Fruit fly (Drosophila melanogaster) whole organism, prepupa: ENCODE results near the gene Gr93d.

Experiments used
- CG10631 ChIP-seq: fragments of 200-800 bp; sonication (Bioruptor generic); optimal IDR thresholded peaks from 2 replicates; lab custom pipeline; 2016; ENCODE audit warnings: missing biosample characterization, missing genetic modification characterization
- CG10669 ChIP-seq: fragments of 200-800 bp; sonication (Bioruptor generic); optimal IDR thresholded peaks from 3 replicates; lab custom pipeline; 2018; ENCODE audit warnings: missing biosample characterization, mild to moderate bottlenecking, missing genetic modification characterization, moderate library complexity
- CG11294 ChIP-seq: fragments of 200-800 bp; sonication (Bioruptor generic); IDR thresholded peaks from 2 replicates; pipeline ENCODE4 v1.3.6; 2022; ENCODE audit warnings: missing biosample characterization, missing genetic modification characterization
- CG11902 ChIP-seq: fragments of 200-800 bp; sonication (Bioruptor generic); optimal IDR thresholded peaks from 3 replicates; lab custom pipeline; 2016; ENCODE audit warnings: missing biosample characterization, missing genetic modification characterization
- CG1621 ChIP-seq: fragments of 200-800 bp; sonication (Bioruptor generic); optimal IDR thresholded peaks from 3 replicates; lab custom pipeline; 2018; ENCODE audit warnings: missing biosample characterization, mild to moderate bottlenecking, missing genetic modification characterization
- CG16779 ChIP-seq: fragments of 200-800 bp; sonication (Bioruptor generic); optimal IDR thresholded peaks from 3 replicates; lab custom pipeline; 2017; ENCODE audit warnings: missing biosample characterization, mild to moderate bottlenecking, missing genetic modification characterization
- CG3032 ChIP-seq: fragments of 200-800 bp; optimal IDR thresholded peaks from 2 replicates; lab custom pipeline; 2019; ENCODE audit warnings: missing biosample characterization, mild to moderate bottlenecking, missing genetic modification characterization, moderate library complexity
- CG31627 ChIP-seq: fragments of 200-800 bp; sonication (Bioruptor generic); optimal IDR thresholded peaks from 3 replicates; lab custom pipeline; 2016; ENCODE audit warnings: missing biosample characterization, missing genetic modification characterization
- CG34406 ChIP-seq: fragments of 200-800 bp; sonication (Bioruptor generic); optimal IDR thresholded peaks from 3 replicates; lab custom pipeline; 2016; ENCODE audit warnings: missing biosample characterization, missing genetic modification characterization
- CG3919 ChIP-seq: fragments of 200-800 bp; sonication (Bioruptor generic); optimal IDR thresholded peaks from 3 replicates; lab custom pipeline; 2016; ENCODE audit warnings: missing biosample characterization, missing genetic modification characterization
- CG4318 ChIP-seq: fragments of 200-800 bp; sonication (Bioruptor generic); optimal IDR thresholded peaks from 3 replicates; lab custom pipeline; 2017; ENCODE audit warnings: missing biosample characterization, mild to moderate bottlenecking, missing genetic modification characterization
- CG6163 ChIP-seq: fragments of 200-800 bp; sonication (Bioruptor generic); IDR thresholded peaks from 3 replicates; pipeline ENCODE4 v1.3.6; 2022; ENCODE audit warnings: missing biosample characterization, missing genetic modification characterization
- CG6792 ChIP-seq: fragments of 200-800 bp; sonication (Bioruptor generic); optimal IDR thresholded peaks from 3 replicates; lab custom pipeline; 2016; ENCODE audit warnings: missing biosample characterization, missing genetic modification characterization
- CG6808 ChIP-seq: fragments of 200-800 bp; sonication (Bioruptor generic); optimal IDR thresholded peaks from 3 replicates; lab custom pipeline; 2017; ENCODE audit warnings: missing biosample characterization, missing genetic modification characterization, mild to moderate bottlenecking, moderate library complexity, missing genetic modification reagents
- CG6854 ChIP-seq: fragments of 200-800 bp; sonication (Bioruptor generic); optimal IDR thresholded peaks from 2 replicates; lab custom pipeline; 2017; ENCODE audit warnings: missing biosample characterization, mild to moderate bottlenecking, missing genetic modification characterization
- CG8119 ChIP-seq: fragments of 200-800 bp; sonication (Bioruptor generic); IDR thresholded peaks from 3 replicates; pipeline ENCODE4 v1.3.6; 2022; ENCODE audit warnings: missing biosample characterization, missing genetic modification characterization
- CG8632 ChIP-seq: fragments of 200-800 bp; sonication (Bioruptor generic); optimal IDR thresholded peaks from 3 replicates; lab custom pipeline; 2016; ENCODE audit warnings: missing biosample characterization, missing genetic modification characterization
- Eip75B ChIP-seq: fragments of 200-800 bp; sonication (Bioruptor generic); optimal IDR thresholded peaks from 3 replicates; lab custom pipeline; 2016; ENCODE audit warnings: missing biosample characterization, missing genetic modification characterization
- Eip78C ChIP-seq: fragments of 200-800 bp; sonication (Bioruptor generic); peaks from one replicate; lab custom pipeline; 2016; ENCODE audit warnings: missing biosample characterization, missing genetic modification characterization
- Eip93F ChIP-seq: fragments of 200-800 bp; sonication (Bioruptor generic); optimal IDR thresholded peaks from 2 replicates; lab custom pipeline; 2016; ENCODE audit warnings: missing biosample characterization, mild to moderate bottlenecking, missing genetic modification characterization
- Ets96B ChIP-seq: fragments of 200-800 bp; optimal IDR thresholded peaks from 2 replicates; lab custom pipeline; 2019; ENCODE audit warnings: missing biosample characterization, mild to moderate bottlenecking, missing genetic modification characterization, moderate library complexity
- Hr38 ChIP-seq: sonication (Bioruptor generic); optimal IDR thresholded peaks from 2 replicates; lab custom pipeline; 2016; ENCODE audit warnings: missing biosample characterization, missing genetic modification characterization
- Hr39 ChIP-seq: fragments of 200-800 bp; sonication (Bioruptor generic); optimal IDR thresholded peaks from 2 replicates; lab custom pipeline; 2016; ENCODE audit warnings: missing biosample characterization, missing genetic modification characterization
- Hr4 ChIP-seq: fragments of 200-800 bp; sonication (Bioruptor generic); optimal IDR thresholded peaks from 3 replicates; lab custom pipeline; 2016; ENCODE audit warnings: missing biosample characterization, missing genetic modification characterization
- Met ChIP-seq: fragments of 200-800 bp; sonication (Bioruptor generic); optimal IDR thresholded peaks from 3 replicates; lab custom pipeline; 2016; ENCODE audit warnings: missing biosample characterization, missing genetic modification characterization
- OdsH ChIP-seq: fragments of 200-800 bp; sonication (Bioruptor generic); optimal IDR thresholded peaks from 3 replicates; lab custom pipeline; 2016; ENCODE audit warnings: missing biosample characterization, missing genetic modification characterization
- Smox ChIP-seq: fragments of 200-800 bp; sonication (Bioruptor generic); optimal IDR thresholded peaks from 3 replicates; lab custom pipeline; 2016; ENCODE audit warnings: missing biosample characterization, missing genetic modification characterization
- Sox102F ChIP-seq: fragments of 200-800 bp; sonication (Bioruptor generic); optimal IDR thresholded peaks from 2 replicates; lab custom pipeline; 2016; ENCODE audit warnings: missing biosample characterization, mild to moderate bottlenecking, missing genetic modification characterization
- Sox14 ChIP-seq: fragments of 200-800 bp; sonication (Bioruptor generic); optimal IDR thresholded peaks from 3 replicates; lab custom pipeline; 2016; ENCODE audit warnings: missing biosample characterization, missing genetic modification characterization
- achi ChIP-seq: fragments of 200-800 bp; sonication (Bioruptor generic); optimal IDR thresholded peaks from 3 replicates; lab custom pipeline; 2016; ENCODE audit warnings: missing biosample characterization, missing genetic modification characterization
- acj6 ChIP-seq: fragments of 200-800 bp; sonication (Bioruptor generic); optimal IDR thresholded peaks from 3 replicates; lab custom pipeline; 2016; ENCODE audit warnings: missing biosample characterization, missing genetic modification characterization
- cyc ChIP-seq: fragments of 200-800 bp; sonication (Bioruptor generic); optimal IDR thresholded peaks from 3 replicates; lab custom pipeline; 2016; ENCODE audit warnings: missing biosample characterization, missing genetic modification characterization
- dsx ChIP-seq: fragments of 200-800 bp; optimal IDR thresholded peaks from 3 replicates; lab custom pipeline; 2019; ENCODE audit warnings: missing biosample characterization, mild to moderate bottlenecking, missing genetic modification characterization, moderate library complexity; ENCODE audit not compliant: poor library complexity, severe bottlenecking
- eg ChIP-seq: fragments of 200-800 bp; sonication (Bioruptor generic); IDR thresholded peaks from 3 replicates; pipeline ENCODE4 v1.3.6; 2022; ENCODE audit warnings: missing biosample characterization, missing genetic modification characterization
- esn ChIP-seq: fragments of 200-800 bp; sonication (Bioruptor generic); optimal IDR thresholded peaks from 2 replicates; lab custom pipeline; 2016; ENCODE audit warnings: missing biosample characterization, mild to moderate bottlenecking, missing genetic modification characterization, moderate library complexity
- fd59A ChIP-seq: fragments of 200-800 bp; sonication (Bioruptor generic); optimal IDR thresholded peaks from 2 replicates; lab custom pipeline; 2017; ENCODE audit warnings: missing biosample characterization, mild to moderate bottlenecking, missing genetic modification characterization, missing genetic modification reagents
- fkh ChIP-seq: fragments of 200-800 bp; sonication (Bioruptor generic); optimal IDR thresholded peaks from 3 replicates; lab custom pipeline; 2017; ENCODE audit warnings: missing biosample characterization, mild to moderate bottlenecking, missing genetic modification characterization, moderate library complexity
- lz ChIP-seq: fragments of 200-800 bp; sonication (Bioruptor generic); optimal IDR thresholded peaks from 3 replicates; lab custom pipeline; 2016; ENCODE audit warnings: missing biosample characterization, missing genetic modification characterization
- net ChIP-seq: fragments of 200-800 bp; sonication (Bioruptor generic); optimal IDR thresholded peaks from 3 replicates; lab custom pipeline; 2016; ENCODE audit warnings: missing biosample characterization, missing genetic modification characterization
- pdm3 ChIP-seq: fragments of 200-800 bp; sonication (Bioruptor generic); optimal IDR thresholded peaks from 3 replicates; lab custom pipeline; 2016; ENCODE audit warnings: missing biosample characterization, missing genetic modification characterization
- salr ChIP-seq, 2 experiments: fragments of 200-800 bp; sonication (Bioruptor generic); optimal IDR thresholded peaks; 3 replicates each; lab custom pipeline; 2016 to 2018; ENCODE audit warnings: missing biosample characterization in 2 of 2, missing genetic modification characterization in 2 of 2, mild to moderate bottlenecking in 1 of 2
- svp ChIP-seq: fragments of 200-800 bp; sonication (Bioruptor generic); peaks from one replicate; lab custom pipeline; 2016; ENCODE audit warnings: missing biosample characterization, missing genetic modification characterization
- topi ChIP-seq: fragments of 200-800 bp; sonication (Bioruptor generic); optimal IDR thresholded peaks from 3 replicates; lab custom pipeline; 2016; ENCODE audit warnings: missing biosample characterization, missing genetic modification characterization
- vri ChIP-seq: fragments of 200-800 bp; sonication (Bioruptor generic); optimal IDR thresholded peaks from 3 replicates; lab custom pipeline; 2016; ENCODE audit warnings: missing biosample characterization, mild to moderate bottlenecking, missing genetic modification characterization

Gr93d gene

DNA sequence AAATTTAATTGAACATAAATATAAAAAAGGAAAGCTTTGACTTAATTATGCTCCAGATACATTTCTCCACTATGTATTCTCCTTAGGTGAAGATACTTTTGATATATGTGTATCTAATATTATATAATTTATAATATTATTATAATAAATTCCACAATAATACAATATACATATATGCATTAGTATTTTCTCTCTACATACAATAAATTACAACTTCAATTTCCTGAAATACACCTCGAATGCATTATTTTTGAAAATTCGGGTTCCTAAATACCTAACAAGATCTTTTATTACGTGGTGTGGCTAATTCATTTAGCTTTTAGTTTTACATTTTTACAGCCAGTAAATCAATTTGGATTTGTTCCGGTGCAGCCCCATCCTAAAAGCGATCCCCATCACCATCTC, 16.2 kb downstream of the Gr93d start (continued):
- TF ChIP-seq CG8632 (GFP tag; lab: Kevin White, UChicago) (peak; percentile 37), CG4318 (GFP tag; lab: Kevin White, UChicago) (peak; percentile 82), pdm3 (GFP tag; lab: Kevin White, UChicago) (peak; percentile 34), CG11294 (GFP tag; lab: Robert Waterston, UW) (no peak), CG11902 (GFP tag; lab: Kevin White, UChicago) (no peak), Eip93F (no peak), acj6 (GFP tag; lab: Kevin White, UChicago) (peak; percentile 15), lz (GFP tag; lab: Kevin White, UChicago) (no peak), Hr38 (GFP tag; lab: Kevin White, UChicago) (no peak), CG6854 (GFP tag; lab: Kevin White, UChicago) (no peak), svp (GFP tag; lab: Kevin White, UChicago) (no peak), OdsH (GFP tag; lab: Kevin White, UChicago) (peak; percentile 25), Smox (no peak)

- TF ChIP-seq Eip75B (GFP tag; lab: Kevin White, UChicago), result peak; percentile 54
- TF ChIP-seq Ets96B, result peak; percentile 59
- TF ChIP-seq lz (GFP tag; lab: Kevin White, UChicago), result peak; percentile 6
- TF ChIP-seq net (GFP tag; lab: Kevin White, UChicago), result no peak
- TF ChIP-seq CG3919, result no peak
- peak; percentile 26 for TF ChIP-seq CG6854 (GFP tag; lab: Kevin White, UChicago)
- peak; percentile 25 for TF ChIP-seq achi (GFP tag; lab: Kevin White, UChicago)
- TF ChIP-seq CG4318 (GFP tag; lab: Kevin White, UChicago), result no peak
- peak; percentile 13 for TF ChIP-seq CG6808 (GFP tag; lab: Kevin White, UChicago)
- peak; percentile 38 for TF ChIP-seq dsx
- TF ChIP-seq CG10669 (GFP tag; lab: Kevin White, UChicago), result peak; percentile 62
- TF ChIP-seq Sox14 (GFP tag; lab: Kevin White, UChicago), result peak; percentile 28
- TF ChIP-seq salr (GFP tag; optimal IDR thresholded peaks at IDR 0.05; lab: Kevin White, UChicago), result peak in 1 of 2 experiments; percentile 22
- peak; percentile 18 for TF ChIP-seq Eip93F
- peak; percentile 39 for TF ChIP-seq Met (GFP tag; lab: Kevin White, UChicago)
- TF ChIP-seq CG6163 (GFP tag; lab: Robert Waterston, UW), result no peak; the same call in none of the 3 replicates
- no peak for TF ChIP-seq CG6792 (GFP tag; lab: Kevin White, UChicago)
- peak; percentile 21; the same call in 2 of the 3 replicates for TF ChIP-seq eg
- TF ChIP-seq Smox, result peak; percentile 5
- TF ChIP-seq CG34406 (GFP tag; lab: Kevin White, UChicago), result no peak
- peak; percentile 36 for TF ChIP-seq fd59A (GFP tag; lab: Kevin White, UChicago)
- TF ChIP-seq svp (GFP tag; lab: Kevin White, UChicago), result peak; percentile 93
- TF ChIP-seq Sox102F (GFP tag; lab: Kevin White, UChicago), result peak; percentile 31
- peak; percentile 98 for TF ChIP-seq vri (GFP tag; lab: Kevin White, UChicago)
- peak; percentile 2 for TF ChIP-seq CG10631 (GFP tag; lab: Kevin White, UChicago)
- peak; percentile 29 for TF ChIP-seq Hr39 (GFP tag; lab: Kevin White, UChicago)
- TF ChIP-seq cyc (GFP tag; lab: Kevin White, UChicago), result peak; percentile 35
- peak; percentile 42 for TF ChIP-seq Hr4 (GFP tag; lab: Kevin White, UChicago)
- peak; percentile 36 for TF ChIP-seq CG31627 (GFP tag; lab: Kevin White, UChicago)
- peak; percentile 53 for TF ChIP-seq CG3032 (tag; lab: Kevin White, UChicago)
- TF ChIP-seq topi, result peak; percentile 52
- peak; percentile 83 for TF ChIP-seq Eip78C (GFP tag; lab: Kevin White, UChicago)
- peak; percentile 28 for TF ChIP-seq fkh (GFP tag; lab: Kevin White, UChicago)
- TF ChIP-seq pdm3 (GFP tag; lab: Kevin White, UChicago), result peak; percentile 34
- TF ChIP-seq esn (GFP tag; lab: Kevin White, UChicago), result peak; percentile 48
- no peak for TF ChIP-seq CG8119 (GFP tag; lab: Robert Waterston, UW)
- TF ChIP-seq CG16779 (tag; lab: Kevin White, UChicago), result no peak
- TF ChIP-seq CG1621 (tag; lab: Kevin White, UChicago), result peak; percentile 31
- TF ChIP-seq, all 60 proteins: peak for 30
Measured at dm6 chr3R:21829487-21829957, 16.9 kb downstream of the Gr93d start.
